Worm (Caenorhabditis elegans) whole organism, L4 larva: ENCODE results near the gene srz-44.
"Not testable (repeated sequence)": the region's sequence is repeated elsewhere in the genome, so short reads cannot be mapped to it uniquely, and the experiment has no call there.

ENCODE experiments used
- ama-1 ChIP-seq: fragments of 150-350 bp; optimal IDR thresholded peaks from 2 replicates; lab custom pipeline; 2014; ENCODE audit warnings: inconsistent platforms, mixed read lengths
- ceh-82 ChIP-seq: sonication (generic microtip); optimal IDR thresholded peaks from 2 replicates; lab custom pipeline; 2017; ENCODE audit warnings: missing biosample characterization, missing genetic modification characterization
- tag-97 ChIP-seq: fragments of 200-800 bp; sonication (Bioruptor generic); IDR thresholded peaks from 2 replicates; pipeline ENCODE4 v1.3.6; 2022; ENCODE audit warnings: missing genetic modification characterization, missing compliant biosample characterization

- not testable (repeated sequence) for TF ChIP-seq ama-1 (lab: Kevin White, UChicago); tag-97 (GFP tag; lab: Robert Waterston, UW); ceh-82 (tag; lab: Kevin White, UChicago)
Observed at ce11 chrV:15643192-15643591, 4.4 kb upstream of the srz-44 start, which contains the start of gene C55A1.4.
